Worm (Caenorhabditis elegans): ENCODE results near the gene apb-1.

The apb-1 gene

DNA sequence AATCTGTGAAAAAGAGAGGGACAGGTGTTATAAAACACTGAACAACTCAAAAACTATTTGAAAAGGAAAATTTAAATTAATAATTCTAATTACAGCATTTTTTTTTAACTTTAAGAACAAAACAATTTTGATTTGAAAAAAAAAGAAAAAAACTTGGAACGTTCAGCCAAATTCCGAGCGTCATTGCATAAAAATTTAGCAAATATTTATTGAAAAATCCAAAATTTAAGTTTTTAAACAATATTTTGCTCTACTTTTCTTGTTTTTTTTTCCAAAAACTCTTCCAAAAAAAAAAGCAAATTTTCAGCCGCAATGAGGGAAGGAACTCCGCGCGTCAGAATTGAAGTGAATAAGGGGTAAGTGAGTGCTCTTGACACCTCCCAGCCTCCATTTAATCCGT lies 47.2 kb downstream of the apb-1 start, which contains the start of gene feh-1:
Gene feh-1 (plus strand): TSS at position 301 of the 400 bp plus-strand sequence.
- TF ChIP-seq tab-1 (GFP tag; IDR thresholded peaks at IDR 0.05) (no peak), ztf-23 (GFP tag; IDR thresholded peaks at IDR 0.05) (no peak), ztf-29 (GFP tag; IDR thresholded peaks at IDR 0.05) (no peak), klf-2 (GFP tag; conservative IDR thresholded peaks at IDR 0.05) (no peak), cog-1 (tag; optimal IDR thresholded peaks at IDR 0.05) (no peak), T22C8.4 (GFP tag; IDR thresholded peaks at IDR 0.05) (no peak), ref-1 (GFP tag; conservative IDR thresholded peaks at IDR 0.05) (no peak), med-1 (GFP tag; optimal IDR thresholded peaks at IDR 0.05; ENCODE audit: insufficient read depth) (no peak), flt-1 (GFP tag; IDR thresholded peaks at IDR 0.05) (no peak)

DNA sequence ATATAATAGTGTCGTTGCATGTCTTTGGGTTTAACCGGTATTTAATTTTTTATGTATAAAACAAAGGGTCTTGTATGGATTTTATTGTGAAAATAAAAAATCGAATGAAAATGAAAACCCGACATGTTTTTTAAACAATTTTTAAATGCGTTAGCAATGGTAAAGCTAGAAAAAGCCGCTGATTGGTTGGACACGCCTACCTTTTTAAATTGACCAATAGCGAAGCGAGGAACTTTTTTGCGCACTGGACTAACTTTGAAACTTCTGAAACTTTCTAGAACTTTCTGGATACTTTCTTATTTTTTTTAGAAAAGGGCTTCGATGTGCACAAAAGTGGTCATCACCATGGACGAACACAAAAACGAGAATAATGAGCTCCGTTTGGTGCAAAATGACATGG lies 50.5 kb downstream of the apb-1 start:
- no peak for TF ChIP-seq cog-1 (tag; optimal IDR thresholded peaks at IDR 0.05)
- TF ChIP-seq ztf-29 (GFP tag; IDR thresholded peaks at IDR 0.05): no peak
- no peak for TF ChIP-seq flt-1 (GFP tag; IDR thresholded peaks at IDR 0.05)
- TF ChIP-seq ref-1 (GFP tag; conservative IDR thresholded peaks at IDR 0.05): no peak
- no peak for TF ChIP-seq ztf-23 (GFP tag; IDR thresholded peaks at IDR 0.05)
- no peak for TF ChIP-seq klf-2 (GFP tag; conservative IDR thresholded peaks at IDR 0.05)
- TF ChIP-seq T22C8.4 (GFP tag; IDR thresholded peaks at IDR 0.05): no peak
- no peak for TF ChIP-seq med-1 (GFP tag; optimal IDR thresholded peaks at IDR 0.05; ENCODE audit: insufficient read depth)
- no peak for TF ChIP-seq tab-1 (GFP tag; IDR thresholded peaks at IDR 0.05)

DNA sequence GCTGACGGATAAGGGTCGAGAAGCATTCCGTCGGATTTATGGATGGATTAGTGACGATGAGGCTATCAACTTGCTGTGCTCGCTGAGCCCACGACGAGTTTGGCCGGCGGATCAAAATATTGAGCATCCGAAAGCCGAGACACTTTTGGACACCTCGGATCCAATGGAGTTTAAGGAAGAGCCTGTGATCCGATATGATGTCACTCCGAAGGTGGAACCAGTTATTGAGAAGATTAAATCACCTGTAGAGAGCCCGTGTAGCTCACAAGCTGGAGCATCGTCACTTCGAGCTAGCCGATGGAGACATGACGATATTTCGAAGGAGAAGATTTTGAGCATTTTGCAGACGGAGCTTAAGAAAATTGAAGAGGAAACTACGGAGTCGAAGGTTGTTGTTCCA lies 56.3 kb downstream of the apb-1 start:
- TF ChIP-seq klf-2 (GFP tag; conservative IDR thresholded peaks at IDR 0.05): no peak
- TF ChIP-seq T22C8.4 (GFP tag; IDR thresholded peaks at IDR 0.05): no peak
- TF ChIP-seq ztf-29 (GFP tag; IDR thresholded peaks at IDR 0.05): no peak
- no peak for TF ChIP-seq ref-1 (GFP tag; conservative IDR thresholded peaks at IDR 0.05)
- no peak for TF ChIP-seq flt-1 (GFP tag; IDR thresholded peaks at IDR 0.05)
- TF ChIP-seq tab-1 (GFP tag; IDR thresholded peaks at IDR 0.05): no peak
- no peak for TF ChIP-seq cog-1 (tag; optimal IDR thresholded peaks at IDR 0.05)
- TF ChIP-seq med-1 (GFP tag; optimal IDR thresholded peaks at IDR 0.05; ENCODE audit: insufficient read depth): no peak
- no peak for TF ChIP-seq ztf-23 (GFP tag; IDR thresholded peaks at IDR 0.05)

DNA sequence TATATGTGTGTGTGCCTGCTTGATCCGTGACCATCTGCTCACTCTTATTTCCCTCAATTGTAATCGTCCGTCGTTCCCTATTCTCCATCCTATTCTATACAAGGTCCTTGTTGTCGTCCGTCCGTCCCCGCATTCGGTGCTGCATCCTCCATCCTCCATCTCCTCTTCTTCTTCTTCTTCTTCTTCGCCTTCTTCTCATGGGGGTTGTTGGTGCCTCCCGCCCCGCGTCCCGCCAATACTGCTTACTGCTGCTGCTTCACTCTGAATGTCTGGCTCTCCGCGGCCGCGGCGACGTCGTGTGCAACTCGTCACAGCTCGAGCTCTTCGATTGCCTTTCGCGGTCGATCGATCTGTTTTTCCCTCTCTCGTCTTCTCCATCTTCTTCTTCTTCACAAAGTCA lies 61.7 kb downstream of the apb-1 start:
- TF ChIP-seq ztf-23 (GFP tag; IDR thresholded peaks at IDR 0.05): 0 out of 2 replicates have a peak, but pooled peaks have one; percentile 49
- TF ChIP-seq flt-1 (GFP tag; IDR thresholded peaks at IDR 0.05): peak; percentile 67; the same call in 1 of the 2 replicates
- no peak for TF ChIP-seq klf-2 (GFP tag; conservative IDR thresholded peaks at IDR 0.05)
- TF ChIP-seq T22C8.4 (GFP tag; IDR thresholded peaks at IDR 0.05): 0 out of 2 replicates have a peak, but pooled peaks have one; percentile 24

All from whole organism, midembryonic.